Fruit fly (Drosophila melanogaster) whole organism, wandering third instar larva: ENCODE measurements around the gene CG17375.

Source experiments
- CG9705 ChIP-seq: fragments of 200-800 bp; sonication (Bioruptor generic); optimal IDR thresholded peaks from 2 replicates; lab custom pipeline; 2018; ENCODE audit warnings: missing biosample characterization, mild to moderate bottlenecking, missing genetic modification characterization
- CrebA ChIP-seq: fragments of 200-800 bp; sonication (Bioruptor generic); optimal IDR thresholded peaks from 2 replicates; lab custom pipeline; 2016; ENCODE audit warnings: missing biosample characterization, mild to moderate bottlenecking, missing genetic modification characterization, borderline replicate concordance
- Dfd ChIP-seq: fragments of >200 bp; optimal IDR thresholded peaks from 2 replicates; lab custom pipeline; 2017; ENCODE audit warnings: missing biosample characterization, missing genetic modification characterization
- Dif ChIP-seq: fragments of 200-275, 200-300 bp; sonication (Bioruptor generic); optimal IDR thresholded peaks from 2 replicates; lab custom pipeline; 2018; ENCODE audit warnings: missing biosample characterization, missing genetic modification characterization; ENCODE audit not compliant: partially characterized antibody
- GATAd ChIP-seq: sonication (Bioruptor generic); optimal IDR thresholded peaks from 2 replicates; lab custom pipeline; 2016; ENCODE audit warnings: missing biosample characterization, missing genetic modification characterization
- HLH106 ChIP-seq: fragments of 200-800 bp; optimal IDR thresholded peaks from 3 replicates; lab custom pipeline; 2019; ENCODE audit warnings: missing biosample characterization, mild to moderate bottlenecking, missing genetic modification characterization, moderate library complexity
- Hnf4 ChIP-seq: fragments of 200-800 bp; sonication (Bioruptor generic); optimal IDR thresholded peaks from 2 replicates; lab custom pipeline; 2016; ENCODE audit warnings: missing biosample characterization, mild to moderate bottlenecking, missing genetic modification characterization
- Hr83 ChIP-seq: fragments of 200-300 bp; sonication (Bioruptor generic); optimal IDR thresholded peaks from 2 replicates; lab custom pipeline; 2016; ENCODE audit warnings: missing biosample characterization, mild to moderate bottlenecking, missing genetic modification characterization, moderate library complexity; ENCODE audit not compliant: poor library complexity, severe bottlenecking
- N ChIP-seq: fragments of >200 bp; optimal IDR thresholded peaks from 2 replicates; lab custom pipeline; 2018; ENCODE audit warnings: missing biosample characterization, missing external identifiers, missing genetic modification characterization
- OdsH ChIP-seq: fragments of 200-800 bp; sonication (Bioruptor generic); optimal IDR thresholded peaks from 2 replicates; lab custom pipeline; 2016; ENCODE audit warnings: missing biosample characterization, mild to moderate bottlenecking, missing genetic modification characterization
- Rel ChIP-seq, 2 experiments: fragments of 200-800 bp; sonication (Bioruptor generic) in 1 of 2; optimal IDR thresholded peaks; 2 replicates in 1 of 2; 3 replicates in 1 of 2; lab custom pipeline; 2016 to 2019; ENCODE audit warnings: mild to moderate bottlenecking in 2 of 2, missing biosample characterization in 2 of 2, missing genetic modification characterization in 2 of 2, moderate library complexity in 1 of 2
- Sp1 ChIP-seq: fragments of 200-800 bp; sonication (Bioruptor generic); optimal IDR thresholded peaks from 3 replicates; lab custom pipeline; 2019; ENCODE audit warnings: missing biosample characterization, mild to moderate bottlenecking, missing genetic modification characterization, moderate library complexity
- Vsx2 ChIP-seq: fragments of 200-300, 225-300 bp; sonication (Bioruptor generic); optimal IDR thresholded peaks from 2 replicates; lab custom pipeline; 2018; ENCODE audit warnings: missing biosample characterization, missing genetic modification characterization; ENCODE audit not compliant: partially characterized antibody
- br ChIP-seq: fragments of 200-800 bp; sonication (Bioruptor generic); optimal IDR thresholded peaks from 2 replicates; lab custom pipeline; 2016; ENCODE audit warnings: missing biosample characterization, missing genetic modification characterization
- dl ChIP-seq, 2 experiments: fragments of 175-275, 200-275 bp in 1 of 2; fragments of 200-275 bp in 1 of 2; sonication (Bioruptor generic); optimal IDR thresholded peaks; lab custom pipeline; 2018; ENCODE audit warnings: mild to moderate bottlenecking in 2 of 2, missing biosample characterization in 2 of 2, missing genetic modification characterization in 2 of 2, moderate library complexity in 2 of 2; ENCODE audit not compliant: partially characterized antibody in 2 of 2, insufficient read depth in 1 of 2
- dmrt93B ChIP-seq: fragments of 200-800 bp; sonication (Bioruptor generic); optimal IDR thresholded peaks from 2 replicates; lab custom pipeline; 2018; ENCODE audit warnings: missing biosample characterization, mild to moderate bottlenecking, missing genetic modification characterization
- dsf ChIP-seq: sonication (Bioruptor generic); optimal IDR thresholded peaks from 2 replicates; lab custom pipeline; 2016; ENCODE audit warnings: missing biosample characterization, missing genetic modification characterization, borderline replicate concordance
- ey ChIP-seq: fragments of 200-800 bp; sonication (Bioruptor generic); optimal IDR thresholded peaks from 2 replicates; lab custom pipeline; 2016; ENCODE audit warnings: missing biosample characterization, missing genetic modification characterization
- foxo ChIP-seq, 2 experiments: fragments of 200-800 bp; sonication (Bioruptor generic); optimal IDR thresholded peaks; 2 replicates in 1 of 2; 3 replicates in 1 of 2; lab custom pipeline; 2016 to 2017; ENCODE audit warnings: missing biosample characterization in 2 of 2, missing genetic modification characterization in 2 of 2
- fru ChIP-seq: fragments of 200-800 bp; sonication (Bioruptor generic); optimal IDR thresholded peaks from 3 replicates; lab custom pipeline; 2016; ENCODE audit warnings: missing biosample characterization, mild to moderate bottlenecking, missing genetic modification characterization
- h ChIP-seq: fragments of 200-800 bp; sonication (Bioruptor generic); optimal IDR thresholded peaks from 3 replicates; lab custom pipeline; 2016; ENCODE audit warnings: missing biosample characterization, mild to moderate bottlenecking, missing genetic modification characterization
- jim ChIP-seq: fragments of 175-275, 200-325 bp; sonication (Bioruptor generic); optimal IDR thresholded peaks from 2 replicates; lab custom pipeline; 2016; ENCODE audit warnings: missing biosample characterization, mild to moderate bottlenecking, missing genetic modification characterization
- pan ChIP-seq: fragments of >200 bp; optimal IDR thresholded peaks from 2 replicates; lab custom pipeline; 2017
- sage ChIP-seq: fragments of 200-800 bp; sonication (Bioruptor generic); optimal IDR thresholded peaks from 2 replicates; lab custom pipeline; 2016; ENCODE audit warnings: missing biosample characterization, mild to moderate bottlenecking, missing genetic modification characterization
- sv ChIP-seq: fragments of 200-800 bp; sonication (Bioruptor generic); optimal IDR thresholded peaks from 3 replicates; lab custom pipeline; 2016; ENCODE audit warnings: missing biosample characterization, missing genetic modification characterization
- usp ChIP-seq: fragments of >200 bp; optimal IDR thresholded peaks from 2 replicates; lab custom pipeline; 2017; ENCODE audit warnings: missing biosample characterization, missing genetic modification characterization
- woc ChIP-seq: sonication (Bioruptor generic); optimal IDR thresholded peaks from 2 replicates; lab custom pipeline; 2016; ENCODE audit warnings: missing biosample characterization, mild to moderate bottlenecking, missing genetic modification characterization

Gene CG17375

dm6 chr2L:6841349-6841748 lies 35.8 kb upstream of the CG17375 start:
- peak; percentile 22 for TF ChIP-seq woc
- TF ChIP-seq fru: peak; percentile 54
- TF ChIP-seq ey (GFP tag; lab: Kevin White, UChicago): peak; percentile 35
- TF ChIP-seq br (GFP tag; lab: Kevin White, UChicago): peak; percentile 13
- TF ChIP-seq OdsH (GFP tag; lab: Kevin White, UChicago): no peak
- TF ChIP-seq Dfd: no peak
- peak; percentile 17 for TF ChIP-seq dmrt93B (GFP tag; lab: Kevin White, UChicago)
- no peak for TF ChIP-seq sage (GFP tag; lab: Kevin White, UChicago)
- TF ChIP-seq sv: peak; percentile 39
- peak in 1 of 2 experiments; percentile 58 for TF ChIP-seq foxo (GFP tag; optimal IDR thresholded peaks at IDR 0.05; lab: Kevin White, UChicago)
- TF ChIP-seq CrebA (GFP tag; lab: Kevin White, UChicago): no peak
- peak; percentile 50 for TF ChIP-seq h
- peak; percentile 55 for TF ChIP-seq HLH106 (tag; lab: Kevin White, UChicago)

- TF ChIP-seq Hr83 (GFP tag; lab: Kevin White, UChicago): no peak
- TF ChIP-seq woc: no peak
- peak; percentile 96 for TF ChIP-seq Dfd
- TF ChIP-seq dl (GFP tag; optimal IDR thresholded peaks at IDR 0.05; lab: Kevin White, UChicago; ENCODE audit: insufficient read depth in 1 of 2, partially characterized antibody in 2 of 2): no peak
- TF ChIP-seq, all 38 proteins: peak for 1
Observed at dm6 chr2L:6837829-6838228, 32.2 kb upstream of the CG17375 start.

DNA sequence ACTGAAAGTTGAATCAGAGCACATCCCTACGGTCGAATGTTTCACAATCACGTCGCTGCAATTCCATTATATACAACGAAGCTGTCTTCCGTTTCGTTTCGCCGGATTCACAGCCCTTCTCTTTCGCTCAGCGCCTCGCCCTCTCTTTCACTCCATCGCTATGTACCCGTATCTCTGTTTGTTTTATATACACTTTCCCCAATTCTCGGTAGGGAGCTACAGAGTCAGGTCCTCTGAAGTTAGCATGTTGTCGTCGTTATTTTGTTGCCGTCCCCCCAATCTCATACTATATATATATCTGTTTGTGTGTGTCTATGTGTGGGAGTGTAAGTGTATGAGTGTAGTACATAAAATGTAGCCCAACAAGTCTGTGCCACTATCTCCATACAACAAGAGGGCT lies 30.5 kb upstream of the CG17375 start:
- TF ChIP-seq woc: no peak
- no peak for TF ChIP-seq sage (GFP tag; lab: Kevin White, UChicago)
- TF ChIP-seq dsf (GFP tag; lab: Kevin White, UChicago): no peak
- no peak for TF ChIP-seq pan
- no peak for TF ChIP-seq Dfd
- TF ChIP-seq CG9705 (GFP tag; lab: Kevin White, UChicago): no peak
- no peak for TF ChIP-seq dl (GFP tag; optimal IDR thresholded peaks at IDR 0.05; lab: Kevin White, UChicago; ENCODE audit: insufficient read depth in 1 of 2, partially characterized antibody in 2 of 2)
- TF ChIP-seq Dif (GFP tag; lab: Kevin White, UChicago): no peak
- TF ChIP-seq Hr83 (GFP tag; lab: Kevin White, UChicago): no peak
- no peak for TF ChIP-seq OdsH (GFP tag; lab: Kevin White, UChicago)
- TF ChIP-seq Rel (GFP tag; optimal IDR thresholded peaks at IDR 0.05; lab: Kevin White, UChicago): no peak
- no peak for TF ChIP-seq Rel (tag; optimal IDR thresholded peaks at IDR 0.05; lab: Kevin White, UChicago)
- TF ChIP-seq usp (GFP tag; lab: Kevin White, UChicago): no peak
- TF ChIP-seq HLH106 (tag; lab: Kevin White, UChicago): no peak
- TF ChIP-seq sv: no peak
- no peak for TF ChIP-seq Hnf4 (GFP tag; lab: Kevin White, UChicago)

- TF ChIP-seq sage (GFP tag; lab: Kevin White, UChicago) (no peak), N (GFP tag; lab: Kevin White, UChicago) (peak; percentile 70)
Observed at dm6 chr2L:6833661-6834073, 28.1 kb upstream of the CG17375 start.

DNA sequence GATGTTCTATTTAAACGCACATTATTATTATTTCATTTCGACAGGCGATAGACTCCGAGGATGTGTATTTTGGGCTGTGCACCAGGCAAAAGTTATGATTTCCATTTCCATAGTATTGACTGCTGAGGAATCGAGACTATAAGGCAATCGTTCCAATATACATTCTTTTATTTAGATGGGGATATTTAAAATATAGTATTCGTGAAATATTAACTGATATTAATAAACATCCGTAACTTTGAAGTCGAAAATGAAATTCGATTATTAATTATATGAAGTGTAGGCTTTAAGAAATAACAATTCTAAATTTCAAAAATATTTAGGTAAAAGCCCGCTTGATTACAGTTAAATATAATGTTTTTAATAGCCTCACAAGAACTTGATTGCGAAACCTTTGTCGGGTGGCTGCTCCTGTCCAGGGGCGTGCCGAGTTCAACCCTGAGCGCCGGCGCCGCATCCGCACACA lies 24.7 kb upstream of the CG17375 start:
- peak; percentile 30 for TF ChIP-seq fru
- no peak for TF ChIP-seq OdsH (GFP tag; lab: Kevin White, UChicago)
- TF ChIP-seq foxo (GFP tag; optimal IDR thresholded peaks at IDR 0.05; lab: Kevin White, UChicago): peak in 1 of 2 experiments; percentile 28

DNA sequence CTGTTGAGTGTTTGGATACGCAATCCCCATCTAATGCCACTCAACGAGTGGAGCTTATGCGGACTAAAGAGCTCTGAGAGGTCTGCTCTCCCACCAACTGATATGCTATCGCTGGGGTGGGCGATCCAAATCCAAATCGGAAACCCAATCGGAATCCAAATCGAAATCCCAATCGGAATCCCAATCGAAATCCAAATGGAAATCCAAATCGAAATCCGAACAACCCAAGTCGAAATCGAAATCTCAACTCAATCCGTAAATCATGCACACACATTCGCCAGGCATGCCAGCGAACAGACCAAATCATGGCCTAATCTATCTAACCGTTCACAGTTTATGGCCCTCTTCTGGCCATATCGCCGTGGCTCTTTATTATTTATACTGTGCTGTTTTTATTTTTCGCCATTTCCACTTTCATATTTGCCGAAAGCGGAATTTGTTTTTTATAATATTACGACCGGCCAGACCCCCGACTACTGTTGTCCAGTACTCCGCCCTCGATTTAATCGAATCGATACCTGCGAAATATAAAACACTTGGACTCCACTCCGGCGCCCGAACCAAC lies 22.0 kb upstream of the CG17375 start:
- TF ChIP-seq usp (GFP tag; lab: Kevin White, UChicago): no peak
- peak; percentile 0 for TF ChIP-seq Sp1 (GFP tag; lab: Kevin White, UChicago)
- TF ChIP-seq jim (GFP tag; lab: Kevin White, UChicago): no peak
- no peak for TF ChIP-seq dl (GFP tag; optimal IDR thresholded peaks at IDR 0.05; lab: Kevin White, UChicago; ENCODE audit: insufficient read depth in 1 of 2, partially characterized antibody in 2 of 2)
- no peak for TF ChIP-seq Vsx2 (GFP tag; lab: Kevin White, UChicago)
- no peak for TF ChIP-seq GATAd (GFP tag; lab: Kevin White, UChicago)
